Fruit fly (Drosophila melanogaster): ENCODE measurements around the gene Ndf.

Ndf gene

DNA sequence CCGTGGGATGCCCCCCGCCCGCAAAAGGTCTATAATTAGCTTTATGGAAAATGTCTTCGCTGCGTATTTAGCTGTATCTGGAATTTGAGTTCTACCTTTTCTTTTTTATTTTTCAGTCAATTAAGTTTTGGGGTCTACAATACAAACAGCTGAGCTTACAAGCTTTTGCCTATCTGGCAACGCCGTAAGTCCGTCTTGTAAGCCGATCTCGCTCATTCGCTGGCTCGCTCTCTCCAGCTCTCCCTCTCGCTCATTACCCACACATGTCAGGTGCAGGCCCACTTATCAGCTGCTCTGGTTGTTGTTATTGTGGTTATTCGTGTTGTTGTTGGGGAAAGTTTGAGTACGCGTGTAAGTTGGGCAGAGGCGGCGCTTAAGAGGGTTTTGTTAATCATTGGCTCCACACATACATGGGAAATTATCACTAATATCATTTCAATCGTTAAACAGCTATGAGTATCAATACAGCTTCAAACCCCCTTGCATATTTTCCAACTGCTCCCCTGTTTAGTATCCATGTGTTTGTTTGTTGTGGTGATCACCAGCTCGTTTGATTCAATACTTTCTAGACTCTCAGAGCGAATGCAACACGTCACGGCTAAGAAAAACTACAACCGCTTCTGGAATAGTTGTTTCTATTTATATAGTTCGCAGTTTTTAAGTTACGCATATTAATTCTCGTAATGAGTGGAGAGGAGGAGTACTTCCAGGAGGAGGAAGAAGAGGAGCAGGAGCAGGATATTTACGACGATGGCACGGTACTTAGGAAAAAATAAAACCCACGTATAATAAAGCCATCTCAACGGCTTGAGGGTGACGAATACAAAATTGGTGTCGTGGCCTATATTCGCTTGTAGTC, 6.4 kb downstream of the Ndf start (continued):
- TF ChIP-seq CG11247 (GFP tag; IDR thresholded peaks at IDR 0.05) (peak; percentile 96), Gug (GFP tag; IDR thresholded peaks at IDR 0.05) (peak; percentile 98), CG12942 (GFP tag; optimal IDR thresholded peaks at IDR 0.05) (peak; percentile 96), Mes4 (GFP tag; optimal IDR thresholded peaks at IDR 0.05) (peak; percentile 95), CG15479 (GFP tag; optimal IDR thresholded peaks at IDR 0.05) (no peak), shn (GFP tag; optimal IDR thresholded peaks at IDR 0.05) (peak; percentile 98), dm (GFP tag; optimal IDR thresholded peaks at IDR 0.05) (peak; percentile 97), insv (GFP tag; optimal IDR thresholded peaks at IDR 0.05) (peak; percentile 14 to 26), Lim3 (GFP tag; IDR thresholded peaks at IDR 0.05) (peak; percentile 84), CG10147 (GFP tag; optimal IDR thresholded peaks at IDR 0.05) (peak; percentile 94), tap (tag; optimal IDR thresholded peaks at IDR 0.05) (peak; percentile 93), CG2120 (GFP tag; optimal IDR thresholded peaks at IDR 0.05) (peak; percentile 99), CG6813 (GFP tag; optimal IDR thresholded peaks at IDR 0.05) (peak; percentile 97), ems (GFP tag; optimal IDR thresholded peaks at IDR 0.05) (peak; percentile 96), ranshi (GFP tag; IDR thresholded peaks at IDR 0.05) (peak; percentile 98), Mad (GFP tag; optimal IDR thresholded peaks at IDR 0.05) (peak; percentile 95), slbo (GFP tag; IDR thresholded peaks at IDR 0.05) (peak; percentile 99), CG33213 (GFP tag; optimal IDR thresholded peaks at IDR 0.05) (peak; percentile 97), bcd (GFP tag; optimal IDR thresholded peaks at IDR 0.05) (peak; percentile 96), zf30C (GFP tag; optimal IDR thresholded peaks at IDR 0.05) (no peak), ash1 (GFP tag; optimal IDR thresholded peaks at IDR 0.05) (peak; percentile 94), ERR (GFP tag; optimal IDR thresholded peaks at IDR 0.05) (peak; percentile 97), CG34422 (GFP tag; IDR thresholded peaks at IDR 0.05) (peak; percentile 99), Opbp (GFP tag; IDR thresholded peaks at IDR 0.05; ENCODE audit: partially characterized antibody) (no peak), CG7357 (GFP tag; IDR thresholded peaks at IDR 0.05) (peak; percentile 91), fd96Cb (tag; optimal IDR thresholded peaks at IDR 0.05) (peak; percentile 96), nerfin-1 (tag; optimal IDR thresholded peaks at IDR 0.05) (peak; percentile 88), CG4730 (GFP tag; IDR thresholded peaks at IDR 0.05) (peak; percentile 96), sqz (GFP tag; optimal IDR thresholded peaks at IDR 0.05) (peak; percentile 88), dati (GFP tag; IDR thresholded peaks at IDR 0.05) (peak; percentile 89), nerfin-2 (GFP tag; IDR thresholded peaks at IDR 0.05; ENCODE audit: partially characterized antibody) (no peak), CG1233 (GFP tag; optimal IDR thresholded peaks at IDR 0.05) (peak; percentile 95), vnd (GFP tag; IDR thresholded peaks at IDR 0.05; ENCODE audit: partially characterized antibody) (no peak), CG10654 (GFP tag; optimal IDR thresholded peaks at IDR 0.05) (peak; percentile 95), ac (GFP tag; optimal IDR thresholded peaks at IDR 0.05) (peak; percentile 79), zfh1 (GFP tag; IDR thresholded peaks at IDR 0.05) (peak; percentile 98), CG14710 (tag; optimal IDR thresholded peaks at IDR 0.05) (peak; percentile 89), kni (GFP tag; optimal IDR thresholded peaks at IDR 0.05) (peak; percentile 81), Scr (GFP tag; IDR thresholded peaks at IDR 0.05; ENCODE audit: partially characterized antibody) (no peak), PHDP (tag; optimal IDR thresholded peaks at IDR 0.05) (peak; percentile 97), Atf-2 (GFP tag; optimal IDR thresholded peaks at IDR 0.05) (peak; percentile 97), CG15269 (tag; optimal IDR thresholded peaks at IDR 0.05) (peak; percentile 97), hkb (optimal IDR thresholded peaks at IDR 0.05) (no peak), hkb (GFP tag; IDR thresholded peaks at IDR 0.05) (peak; percentile 97), luna (GFP tag; optimal IDR thresholded peaks at IDR 0.05) (peak; percentile 96), CG11695 (GFP tag; IDR thresholded peaks at IDR 0.05) (peak; percentile 95), yki (optimal IDR thresholded peaks at IDR 0.05) (no peak), Mrtf (GFP tag; IDR thresholded peaks at IDR 0.05) (peak; percentile 98), ase (GFP tag; IDR thresholded peaks at IDR 0.05) (peak; percentile 97), CG12104 (GFP tag; optimal IDR thresholded peaks at IDR 0.05) (peak; percentile 94)
